Worm (Caenorhabditis elegans) whole organism, L1 larva: ENCODE data around the gene cgh-1.

Source experiments
- C04F5.9 ChIP-seq: sonication (generic microtip); optimal IDR thresholded peaks from 2 replicates; lab custom pipeline; 2016; ENCODE audit warnings: missing genetic modification characterization, missing compliant biosample characterization
- C16A3.4 ChIP-seq: fragments of 150-350 bp; optimal IDR thresholded peaks from 2 replicates; lab custom pipeline; 2014; ENCODE audit warnings: missing biosample characterization, missing genetic modification characterization
- C34B4.2 ChIP-seq: sonication (generic microtip); optimal IDR thresholded peaks from 2 replicates; lab custom pipeline; 2017; ENCODE audit warnings: mild to moderate bottlenecking, missing genetic modification characterization, missing compliant biosample characterization
- Y116A8C.19 ChIP-seq: sonication (generic microtip); optimal IDR thresholded peaks from 2 replicates; lab custom pipeline; 2016; ENCODE audit warnings: missing compliant biosample characterization, missing genetic modification characterization, borderline replicate concordance
- aha-1 ChIP-seq: fragments of 150-350 bp; optimal IDR thresholded peaks from 2 replicates; lab custom pipeline; 2014; ENCODE audit warnings: missing biosample characterization, missing genetic modification characterization
- alr-1 ChIP-seq: fragments of 200-800 bp; sonication (Bioruptor generic); optimal IDR thresholded peaks from 2 replicates; lab custom pipeline; 2018; ENCODE audit warnings: borderline replicate concordance, mild to moderate bottlenecking, missing genetic modification characterization, missing compliant biosample characterization
- aly-2 ChIP-seq: fragments of 150-350 bp; optimal IDR thresholded peaks from 2 replicates; lab custom pipeline; 2014; ENCODE audit warnings: missing biosample characterization, missing genetic modification characterization
- ama-1 ChIP-seq: fragments of 150-350 bp; optimal IDR thresholded peaks from 2 replicates; lab custom pipeline; 2014
- blmp-1 ChIP-seq: fragments of 150-350 bp; optimal IDR thresholded peaks from 2 replicates; lab custom pipeline; 2014; ENCODE audit warnings: missing biosample characterization, missing genetic modification characterization
- ceh-63 ChIP-seq: fragments of 200-800 bp; sonication (Bioruptor generic); optimal IDR thresholded peaks from 2 replicates; lab custom pipeline; 2018; ENCODE audit warnings: mild to moderate bottlenecking, missing genetic modification characterization, missing compliant biosample characterization
- ceh-88 ChIP-seq: fragments of 200-800 bp; sonication (Bioruptor generic); IDR thresholded peaks from 2 replicates; pipeline ENCODE4 v1.3.6; 2022; ENCODE audit warnings: missing genetic modification characterization, missing compliant biosample characterization
- ces-1 ChIP-seq: fragments of 150-350 bp; optimal IDR thresholded peaks from 2 replicates; lab custom pipeline; 2014; ENCODE audit warnings: missing biosample characterization, missing genetic modification reagents, missing genetic modification characterization
- efl-3 ChIP-seq: fragments of 200-800 bp; sonication (Bioruptor generic); optimal IDR thresholded peaks from 2 replicates; lab custom pipeline; 2018; ENCODE audit warnings: mild to moderate bottlenecking, missing genetic modification characterization, missing compliant biosample characterization
- elt-3 ChIP-seq, 6 experiments: fragments of 150-350 bp in 1 of 6; sonication (generic microtip); optimal IDR thresholded peaks; 2 replicates each; lab custom pipeline; 2017 to 2018; ENCODE audit warnings: missing biosample characterization in 6 of 6, missing genetic modification characterization in 6 of 6, inconsistent platforms in 1 of 6
- ets-5 ChIP-seq: fragments of 200-800 bp; sonication (Bioruptor generic); IDR thresholded peaks from 2 replicates; pipeline ENCODE4 v1.3.6; 2022; ENCODE audit warnings: missing genetic modification characterization, missing compliant biosample characterization
- fkh-10 ChIP-seq: sonication (generic microtip); optimal IDR thresholded peaks from 2 replicates; lab custom pipeline; 2017; ENCODE audit warnings: missing biosample characterization, missing genetic modification reagents, missing genetic modification characterization
- fkh-4 ChIP-seq: sonication (generic microtip); optimal IDR thresholded peaks from 2 replicates; lab custom pipeline; 2016; ENCODE audit warnings: missing compliant biosample characterization, missing genetic modification characterization, borderline replicate concordance
- fkh-8 ChIP-seq: sonication (generic microtip); optimal IDR thresholded peaks from 2 replicates; lab custom pipeline; 2016; ENCODE audit warnings: mild to moderate bottlenecking, missing genetic modification characterization, missing compliant biosample characterization
- grh-1 ChIP-seq: fragments of 200-800 bp; sonication (Bioruptor generic); IDR thresholded peaks from 2 replicates; pipeline ENCODE4 v1.3.6; 2022; ENCODE audit warnings: missing genetic modification reagents, missing genetic modification characterization, missing compliant biosample characterization
- hlh-4 ChIP-seq: sonication (generic microtip); optimal IDR thresholded peaks from 2 replicates; lab custom pipeline; 2016; ENCODE audit warnings: mild to moderate bottlenecking, missing genetic modification characterization, missing compliant biosample characterization
- hpl-2 ChIP-seq: fragments of 150-350 bp; optimal IDR thresholded peaks from 2 replicates; lab custom pipeline; 2014; ENCODE audit warnings: missing biosample characterization, missing genetic modification reagents, missing genetic modification characterization
- irx-1 ChIP-seq: sonication (generic microtip); optimal IDR thresholded peaks from 2 replicates; lab custom pipeline; 2016; ENCODE audit warnings: missing genetic modification characterization, missing compliant biosample characterization
- isw-1 ChIP-seq: fragments of 200-800 bp; sonication (Bioruptor generic); IDR thresholded peaks from 2 replicates; pipeline ENCODE4 v1.3.6; 2022; ENCODE audit warnings: missing genetic modification characterization, missing compliant biosample characterization
- lin-13 ChIP-seq: fragments of 150-350 bp; optimal IDR thresholded peaks from 2 replicates; lab custom pipeline; 2014; ENCODE audit warnings: missing biosample characterization, missing genetic modification reagents, missing genetic modification characterization
- lin-14 ChIP-seq: fragments of 200-800 bp; sonication (Bioruptor generic); optimal IDR thresholded peaks from 2 replicates; lab custom pipeline; 2018; ENCODE audit warnings: mild to moderate bottlenecking, missing genetic modification characterization, moderate library complexity, missing compliant biosample characterization
- lin-35 ChIP-seq, 2 experiments: fragments of 150-350 bp; optimal IDR thresholded peaks; 2 replicates each; lab custom pipeline; 2014; ENCODE audit warnings: missing biosample characterization in 2 of 2, missing genetic modification characterization in 2 of 2, missing genetic modification reagents in 2 of 2
- lin-39 ChIP-seq: fragments of 150-350 bp; optimal IDR thresholded peaks from 2 replicates; lab custom pipeline; 2014; ENCODE audit warnings: missing biosample characterization, missing genetic modification reagents, missing genetic modification characterization
- lsy-2 ChIP-seq, 2 experiments: fragments of 150-350 bp; optimal IDR thresholded peaks; 2 replicates each; lab custom pipeline; 2014; ENCODE audit warnings: missing biosample characterization in 2 of 2, missing genetic modification characterization in 2 of 2
- mdl-1 ChIP-seq, 2 experiments: fragments of 150-350 bp; optimal IDR thresholded peaks; 2 replicates each; lab custom pipeline; 2014 to 2017; ENCODE audit warnings: missing biosample characterization in 2 of 2, missing genetic modification characterization in 2 of 2, inconsistent platforms in 1 of 2
- mef-2 ChIP-seq: fragments of 150-350 bp; optimal IDR thresholded peaks from 2 replicates; lab custom pipeline; 2014; ENCODE audit warnings: missing biosample characterization, missing genetic modification characterization
- mep-1 ChIP-seq: fragments of 150-350 bp; optimal IDR thresholded peaks from 2 replicates; lab custom pipeline; 2014; ENCODE audit warnings: missing biosample characterization, missing genetic modification characterization
- nhr-11 ChIP-seq: fragments of 150-350 bp; optimal IDR thresholded peaks from 2 replicates; lab custom pipeline; 2014; ENCODE audit warnings: missing biosample characterization, missing genetic modification characterization
- nhr-19 ChIP-seq: fragments of 200-800 bp; sonication (Bioruptor generic); conservative IDR thresholded peaks from 2 replicates; pipeline ENCODE4 v1.3.6; 2022; ENCODE audit warnings: missing genetic modification characterization, missing compliant biosample characterization
- nhr-47 ChIP-seq: sonication (generic microtip); optimal IDR thresholded peaks from 2 replicates; lab custom pipeline; 2016; ENCODE audit warnings: mild to moderate bottlenecking, missing genetic modification characterization, moderate library complexity, missing compliant biosample characterization
- nhr-84 ChIP-seq: sonication (generic microtip); optimal IDR thresholded peaks from 2 replicates; lab custom pipeline; 2017; ENCODE audit warnings: missing biosample characterization, missing genetic modification characterization
- sptf-1 ChIP-seq: fragments of 150-350 bp; optimal IDR thresholded peaks from 2 replicates; lab custom pipeline; 2014; ENCODE audit warnings: missing biosample characterization, missing genetic modification characterization
- tbx-2 ChIP-seq: sonication (generic microtip); optimal IDR thresholded peaks from 2 replicates; lab custom pipeline; 2016; ENCODE audit warnings: missing genetic modification characterization, missing compliant biosample characterization
- unc-130 ChIP-seq: fragments of 150-350 bp; optimal IDR thresholded peaks from 2 replicates; lab custom pipeline; 2017; ENCODE audit warnings: missing biosample characterization, missing genetic modification characterization, inconsistent platforms
- unc-30 ChIP-seq: sonication (generic microtip); optimal IDR thresholded peaks from 2 replicates; lab custom pipeline; 2017; ENCODE audit warnings: missing biosample characterization, missing genetic modification characterization
- unc-62 ChIP-seq: fragments of 150-350 bp; optimal IDR thresholded peaks from 2 replicates; lab custom pipeline; 2014; ENCODE audit warnings: missing biosample characterization, missing genetic modification reagents, missing genetic modification characterization
- unc-86 ChIP-seq: sonication (generic microtip); optimal IDR thresholded peaks from 2 replicates; lab custom pipeline; 2016; ENCODE audit warnings: missing genetic modification characterization, missing compliant biosample characterization
- vab-15 ChIP-seq: sonication (generic microtip); optimal IDR thresholded peaks from 2 replicates; lab custom pipeline; 2017; ENCODE audit warnings: missing genotype, mild to moderate bottlenecking, missing genetic modification characterization, missing compliant biosample characterization
- xbp-1 ChIP-seq: sonication (generic microtip); optimal IDR thresholded peaks from 2 replicates; lab custom pipeline; 2016; ENCODE audit warnings: missing genetic modification characterization, missing compliant biosample characterization
- zip-4 ChIP-seq: fragments of 200-800 bp; sonication (Bioruptor generic); optimal IDR thresholded peaks from 2 replicates; lab custom pipeline; 2018; ENCODE audit warnings: mild to moderate bottlenecking, missing genetic modification characterization, moderate library complexity, missing compliant biosample characterization
- ztf-11 ChIP-seq, 2 experiments: sonication (generic microtip); optimal IDR thresholded peaks; 2 replicates each; lab custom pipeline; 2016 to 2017; ENCODE audit warnings: missing genetic modification characterization in 2 of 2, missing biosample characterization in 1 of 2, missing compliant biosample characterization in 1 of 2

cgh-1 gene

ce11 chrIII:7520672-7521071, 23.0 kb upstream of the cgh-1 start, which contains the start of the genes cux-7 and C07H6.2 (continued):
- TF ChIP-seq tbx-2 (tag; lab: Kevin White, UChicago) (peak; percentile 99), unc-30 (tag; lab: Kevin White, UChicago) (no peak), mef-2 (tag; lab: Kevin White, UChicago) (peak; percentile 64), ceh-88 (peak; percentile 89), lin-39 (tag; lab: Kevin White, UChicago) (no peak), irx-1 (peak; percentile 100), unc-130 (tag; lab: Kevin White, UChicago) (peak; percentile 85), nhr-84 (tag; lab: Kevin White, UChicago) (no peak), zip-4 (GFP tag; lab: Kevin White, UChicago) (peak; percentile 97), fkh-4 (tag; lab: Kevin White, UChicago) (peak; percentile 100), Y116A8C.19 (peak; percentile 100), lsy-2 (tag; optimal IDR thresholded peaks at IDR 0.05; lab: Kevin White, UChicago) (peak; percentile 94 to 96), elt-3 (tag; optimal IDR thresholded peaks at IDR 0.05; lab: Kevin White, UChicago) (peak in 2 of 6 experiments; percentile 89 to 92), ama-1 (lab: Kevin White, UChicago) (peak; percentile 62), hpl-2 (GFP tag; lab: Kevin White, UChicago) (peak; percentile 61), mep-1 (peak; percentile 97), unc-86 (peak; percentile 95), ztf-11 (tag; optimal IDR thresholded peaks at IDR 0.05; lab: Kevin White, UChicago) (peak in 1 of 2 experiments; percentile 100), nhr-11 (tag; lab: Kevin White, UChicago) (peak; percentile 75), aha-1 (tag; lab: Kevin White, UChicago) (no peak), isw-1 (peak; percentile 96), C34B4.2 (tag; lab: Kevin White, UChicago) (peak; percentile 81), vab-15 (peak; percentile 94), ets-5 (GFP tag; lab: Robert Waterston, UW) (no peak), fkh-8 (tag; lab: Kevin White, UChicago) (peak; percentile 94), nhr-47 (tag; lab: Kevin White, UChicago) (peak; percentile 98), xbp-1 (tag; lab: Kevin White, UChicago) (peak; percentile 97), lin-13 (peak; percentile 92), nhr-19 (GFP tag; lab: Robert Waterston, UW) (peak; percentile 97), sptf-1 (no peak), C16A3.4 (tag; lab: Kevin White, UChicago) (peak; percentile 92), hlh-4 (tag; lab: Kevin White, UChicago) (peak; percentile 97), grh-1 (GFP tag; lab: Robert Waterston, UW) (peak; percentile 88), aly-2 (tag; lab: Kevin White, UChicago) (peak; percentile 92), blmp-1 (peak; percentile 69), lin-14 (GFP tag; lab: Kevin White, UChicago) (peak; percentile 96), efl-3 (GFP tag; lab: Kevin White, UChicago) (peak; percentile 96), mdl-1 (tag; optimal IDR thresholded peaks at IDR 0.05; lab: Kevin White, UChicago) (peak; percentile 13 to 91), C04F5.9 (tag; lab: Kevin White, UChicago) (peak; percentile 98), ceh-63 (GFP tag; lab: Kevin White, UChicago) (peak; percentile 99), ces-1 (GFP tag; lab: Kevin White, UChicago) (no peak), unc-62 (no peak), lin-35 (GFP tag; optimal IDR thresholded peaks at IDR 0.05; lab: Kevin White, UChicago) (peak; percentile 89 to 90), alr-1 (tag; lab: Kevin White, UChicago) (no peak), fkh-10 (GFP tag; lab: Kevin White, UChicago) (peak; percentile 6)
